Fruit fly (Drosophila melanogaster) whole organism, prepupa: ENCODE results near the gene CG16904.

Source experiments
- Blimp-1 ChIP-seq: fragments of 200-800 bp; sonication (Bioruptor generic); optimal IDR thresholded peaks from 3 replicates; lab custom pipeline; 2017; ENCODE audit warnings: missing biosample characterization, missing genetic modification characterization, mild to moderate bottlenecking, moderate library complexity, missing genetic modification reagents
- CG11294 ChIP-seq: fragments of 200-800 bp; sonication (Bioruptor generic); IDR thresholded peaks from 2 replicates; pipeline ENCODE4 v1.3.6; 2022; ENCODE audit warnings: missing biosample characterization, missing genetic modification characterization
- CG11762 ChIP-seq: fragments of 200-800 bp; sonication (Bioruptor generic); optimal IDR thresholded peaks from 3 replicates; lab custom pipeline; 2016; ENCODE audit warnings: missing biosample characterization, missing genetic modification characterization; ENCODE audit not compliant: insufficient read depth
- CG11902 ChIP-seq: fragments of 200-800 bp; sonication (Bioruptor generic); optimal IDR thresholded peaks from 3 replicates; lab custom pipeline; 2016; ENCODE audit warnings: missing biosample characterization, missing genetic modification characterization
- CG15336 ChIP-seq: fragments of 200-800 bp; sonication (Bioruptor generic); IDR thresholded peaks from 2 replicates; pipeline ENCODE4 v1.3.6; 2022; ENCODE audit warnings: missing biosample characterization, missing genetic modification characterization
- CG1621 ChIP-seq: fragments of 200-800 bp; sonication (Bioruptor generic); optimal IDR thresholded peaks from 3 replicates; lab custom pipeline; 2018; ENCODE audit warnings: missing biosample characterization, mild to moderate bottlenecking, missing genetic modification characterization
- CG16779 ChIP-seq: fragments of 200-800 bp; sonication (Bioruptor generic); optimal IDR thresholded peaks from 3 replicates; lab custom pipeline; 2017; ENCODE audit warnings: missing biosample characterization, mild to moderate bottlenecking, missing genetic modification characterization
- CG3032 ChIP-seq: fragments of 200-800 bp; optimal IDR thresholded peaks from 2 replicates; lab custom pipeline; 2019; ENCODE audit warnings: missing biosample characterization, mild to moderate bottlenecking, missing genetic modification characterization, moderate library complexity
- CG31627 ChIP-seq: fragments of 200-800 bp; sonication (Bioruptor generic); optimal IDR thresholded peaks from 3 replicates; lab custom pipeline; 2016; ENCODE audit warnings: missing biosample characterization, missing genetic modification characterization
- CG32006 ChIP-seq: fragments of 200-800 bp; sonication (Bioruptor generic); optimal IDR thresholded peaks from 3 replicates; lab custom pipeline; 2017; ENCODE audit warnings: missing biosample characterization, mild to moderate bottlenecking, missing genetic modification characterization
- CG34406 ChIP-seq: fragments of 200-800 bp; sonication (Bioruptor generic); optimal IDR thresholded peaks from 3 replicates; lab custom pipeline; 2016; ENCODE audit warnings: missing biosample characterization, missing genetic modification characterization
- CG3919 ChIP-seq: fragments of 200-800 bp; sonication (Bioruptor generic); optimal IDR thresholded peaks from 3 replicates; lab custom pipeline; 2016; ENCODE audit warnings: missing biosample characterization, missing genetic modification characterization
- CG6163 ChIP-seq: fragments of 200-800 bp; sonication (Bioruptor generic); IDR thresholded peaks from 3 replicates; pipeline ENCODE4 v1.3.6; 2022; ENCODE audit warnings: missing biosample characterization, missing genetic modification characterization
- CG6792 ChIP-seq: fragments of 200-800 bp; sonication (Bioruptor generic); optimal IDR thresholded peaks from 3 replicates; lab custom pipeline; 2016; ENCODE audit warnings: missing biosample characterization, missing genetic modification characterization
- CG6808 ChIP-seq: fragments of 200-800 bp; sonication (Bioruptor generic); optimal IDR thresholded peaks from 3 replicates; lab custom pipeline; 2017; ENCODE audit warnings: missing biosample characterization, missing genetic modification characterization, mild to moderate bottlenecking, moderate library complexity, missing genetic modification reagents
- CG6854 ChIP-seq: fragments of 200-800 bp; sonication (Bioruptor generic); optimal IDR thresholded peaks from 2 replicates; lab custom pipeline; 2017; ENCODE audit warnings: missing biosample characterization, mild to moderate bottlenecking, missing genetic modification characterization
- CG8119 ChIP-seq: fragments of 200-800 bp; sonication (Bioruptor generic); IDR thresholded peaks from 3 replicates; pipeline ENCODE4 v1.3.6; 2022; ENCODE audit warnings: missing biosample characterization, missing genetic modification characterization
- CG8319 ChIP-seq: fragments of 200-800 bp; sonication (Bioruptor generic); optimal IDR thresholded peaks from 3 replicates; lab custom pipeline; 2016; ENCODE audit warnings: missing biosample characterization, missing genetic modification characterization
- CG8632 ChIP-seq: fragments of 200-800 bp; sonication (Bioruptor generic); optimal IDR thresholded peaks from 3 replicates; lab custom pipeline; 2016; ENCODE audit warnings: missing biosample characterization, missing genetic modification characterization
- CG9139 ChIP-seq: fragments of 200-800 bp; sonication (Bioruptor generic); optimal IDR thresholded peaks from 3 replicates; lab custom pipeline; 2017; ENCODE audit warnings: missing biosample characterization, mild to moderate bottlenecking, missing genetic modification characterization
- Eip75B ChIP-seq: fragments of 200-800 bp; sonication (Bioruptor generic); optimal IDR thresholded peaks from 3 replicates; lab custom pipeline; 2016; ENCODE audit warnings: missing biosample characterization, missing genetic modification characterization
- Eip93F ChIP-seq: fragments of 200-800 bp; sonication (Bioruptor generic); optimal IDR thresholded peaks from 2 replicates; lab custom pipeline; 2016; ENCODE audit warnings: missing biosample characterization, mild to moderate bottlenecking, missing genetic modification characterization
- Ets21C ChIP-seq: fragments of 200-800 bp; sonication (Bioruptor generic); optimal IDR thresholded peaks from 3 replicates; lab custom pipeline; 2016; ENCODE audit warnings: missing biosample characterization, missing genetic modification characterization
- Ets96B ChIP-seq: fragments of 200-800 bp; optimal IDR thresholded peaks from 2 replicates; lab custom pipeline; 2019; ENCODE audit warnings: missing biosample characterization, mild to moderate bottlenecking, missing genetic modification characterization, moderate library complexity
- Gug ChIP-seq: fragments of 200-800 bp; sonication (Bioruptor generic); IDR thresholded peaks from 2 replicates; pipeline ENCODE4 v1.3.6; 2022; ENCODE audit warnings: missing biosample characterization, missing genetic modification characterization
- Hr38 ChIP-seq: sonication (Bioruptor generic); optimal IDR thresholded peaks from 2 replicates; lab custom pipeline; 2016; ENCODE audit warnings: missing biosample characterization, missing genetic modification characterization
- Hr39 ChIP-seq: fragments of 200-800 bp; sonication (Bioruptor generic); optimal IDR thresholded peaks from 2 replicates; lab custom pipeline; 2016; ENCODE audit warnings: missing biosample characterization, missing genetic modification characterization
- Lpt ChIP-seq: fragments of 200-800 bp; sonication (Bioruptor generic); optimal IDR thresholded peaks from 3 replicates; lab custom pipeline; 2016; ENCODE audit warnings: missing biosample characterization, missing genetic modification characterization
- Met ChIP-seq: fragments of 200-800 bp; sonication (Bioruptor generic); optimal IDR thresholded peaks from 3 replicates; lab custom pipeline; 2016; ENCODE audit warnings: missing biosample characterization, missing genetic modification characterization
- Sox14 ChIP-seq: fragments of 200-800 bp; sonication (Bioruptor generic); optimal IDR thresholded peaks from 3 replicates; lab custom pipeline; 2016; ENCODE audit warnings: missing biosample characterization, missing genetic modification characterization
- Sox15 ChIP-seq: fragments of 200-800 bp; sonication (Bioruptor generic); optimal IDR thresholded peaks from 3 replicates; lab custom pipeline; 2016; ENCODE audit warnings: missing biosample characterization, missing genetic modification characterization
- achi ChIP-seq: fragments of 200-800 bp; sonication (Bioruptor generic); optimal IDR thresholded peaks from 3 replicates; lab custom pipeline; 2016; ENCODE audit warnings: missing biosample characterization, missing genetic modification characterization
- dsx ChIP-seq: fragments of 200-800 bp; optimal IDR thresholded peaks from 3 replicates; lab custom pipeline; 2019; ENCODE audit warnings: missing biosample characterization, mild to moderate bottlenecking, missing genetic modification characterization, moderate library complexity; ENCODE audit not compliant: poor library complexity, severe bottlenecking
- eg ChIP-seq: fragments of 200-800 bp; sonication (Bioruptor generic); IDR thresholded peaks from 3 replicates; pipeline ENCODE4 v1.3.6; 2022; ENCODE audit warnings: missing biosample characterization, missing genetic modification characterization
- esn ChIP-seq: fragments of 200-800 bp; sonication (Bioruptor generic); optimal IDR thresholded peaks from 2 replicates; lab custom pipeline; 2016; ENCODE audit warnings: missing biosample characterization, mild to moderate bottlenecking, missing genetic modification characterization, moderate library complexity
- fd59A ChIP-seq: fragments of 200-800 bp; sonication (Bioruptor generic); optimal IDR thresholded peaks from 2 replicates; lab custom pipeline; 2017; ENCODE audit warnings: missing biosample characterization, mild to moderate bottlenecking, missing genetic modification characterization, missing genetic modification reagents
- fd85E ChIP-seq: fragments of 200-800 bp; sonication (Bioruptor generic); optimal IDR thresholded peaks from 3 replicates; lab custom pipeline; 2016; ENCODE audit warnings: missing biosample characterization, missing genetic modification characterization
- fkh ChIP-seq: fragments of 200-800 bp; sonication (Bioruptor generic); optimal IDR thresholded peaks from 3 replicates; lab custom pipeline; 2017; ENCODE audit warnings: missing biosample characterization, mild to moderate bottlenecking, missing genetic modification characterization, moderate library complexity
- lz ChIP-seq: fragments of 200-800 bp; sonication (Bioruptor generic); optimal IDR thresholded peaks from 3 replicates; lab custom pipeline; 2016; ENCODE audit warnings: missing biosample characterization, missing genetic modification characterization
- net ChIP-seq: fragments of 200-800 bp; sonication (Bioruptor generic); optimal IDR thresholded peaks from 3 replicates; lab custom pipeline; 2016; ENCODE audit warnings: missing biosample characterization, missing genetic modification characterization
- pdm3 ChIP-seq: fragments of 200-800 bp; sonication (Bioruptor generic); optimal IDR thresholded peaks from 3 replicates; lab custom pipeline; 2016; ENCODE audit warnings: missing biosample characterization, missing genetic modification characterization
- salr ChIP-seq, 2 experiments: fragments of 200-800 bp; sonication (Bioruptor generic); optimal IDR thresholded peaks; 3 replicates each; lab custom pipeline; 2016 to 2018; ENCODE audit warnings: missing biosample characterization in 2 of 2, missing genetic modification characterization in 2 of 2, mild to moderate bottlenecking in 1 of 2
- svp ChIP-seq: fragments of 200-800 bp; sonication (Bioruptor generic); peaks from one replicate; lab custom pipeline; 2016; ENCODE audit warnings: missing biosample characterization, missing genetic modification characterization
- topi ChIP-seq: fragments of 200-800 bp; sonication (Bioruptor generic); optimal IDR thresholded peaks from 3 replicates; lab custom pipeline; 2016; ENCODE audit warnings: missing biosample characterization, missing genetic modification characterization
- vri ChIP-seq: fragments of 200-800 bp; sonication (Bioruptor generic); optimal IDR thresholded peaks from 3 replicates; lab custom pipeline; 2016; ENCODE audit warnings: missing biosample characterization, mild to moderate bottlenecking, missing genetic modification characterization

CG16904 gene

DNA sequence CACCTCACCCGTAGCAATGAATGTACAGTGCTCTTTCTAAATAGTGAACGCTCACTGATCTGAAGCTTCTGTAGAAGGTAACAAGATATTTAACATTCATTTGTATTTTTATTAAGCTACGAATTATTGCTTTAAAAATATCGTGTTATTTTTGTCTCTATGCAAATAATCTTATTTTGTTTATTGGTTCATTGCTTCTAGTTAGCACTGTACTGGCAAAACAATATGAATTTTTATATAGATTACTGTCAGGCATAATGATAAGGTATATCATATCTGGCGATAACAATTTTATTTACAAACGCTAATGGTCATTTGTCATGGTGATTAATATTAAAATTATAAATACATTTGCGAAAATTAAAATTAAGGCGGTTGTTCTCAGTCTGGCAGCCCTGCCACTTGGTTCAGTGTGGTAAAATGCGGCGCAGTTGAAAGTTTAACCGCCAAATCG, 45.2 kb downstream of the CG16904 start, which contains the start of gene CG9471 (continued):
- TF ChIP-seq Lpt (GFP tag; lab: Kevin White, UChicago) (peak; percentile 87), Met (peak; percentile 97), CG3919 (GFP tag; lab: Kevin White, UChicago) (peak; percentile 96), Ets96B (tag; lab: Kevin White, UChicago) (peak; percentile 90), CG34406 (GFP tag; lab: Kevin White, UChicago) (peak; percentile 95), dsx (GFP tag; lab: Kevin White, UChicago) (peak; percentile 93), topi (GFP tag; lab: Kevin White, UChicago) (peak; percentile 99), lz (GFP tag; lab: Kevin White, UChicago) (peak; percentile 96), Gug (GFP tag; lab: Robert Waterston, UW) (peak; percentile 91), CG6163 (peak; percentile 97), CG6854 (peak; percentile 87), CG8319 (GFP tag; lab: Kevin White, UChicago) (peak; percentile 91), CG8119 (peak; percentile 95), eg (GFP tag; lab: Robert Waterston, UW) (peak; percentile 97), salr (GFP tag; optimal IDR thresholded peaks at IDR 0.05; lab: Kevin White, UChicago) (peak; percentile 76 to 91), esn (GFP tag; lab: Kevin White, UChicago) (peak; percentile 98), Eip75B (GFP tag; lab: Kevin White, UChicago) (peak; percentile 95), fd85E (GFP tag; lab: Kevin White, UChicago) (peak; percentile 83)
- TF ChIP-seq, all 60 proteins: peak for 59

DNA sequence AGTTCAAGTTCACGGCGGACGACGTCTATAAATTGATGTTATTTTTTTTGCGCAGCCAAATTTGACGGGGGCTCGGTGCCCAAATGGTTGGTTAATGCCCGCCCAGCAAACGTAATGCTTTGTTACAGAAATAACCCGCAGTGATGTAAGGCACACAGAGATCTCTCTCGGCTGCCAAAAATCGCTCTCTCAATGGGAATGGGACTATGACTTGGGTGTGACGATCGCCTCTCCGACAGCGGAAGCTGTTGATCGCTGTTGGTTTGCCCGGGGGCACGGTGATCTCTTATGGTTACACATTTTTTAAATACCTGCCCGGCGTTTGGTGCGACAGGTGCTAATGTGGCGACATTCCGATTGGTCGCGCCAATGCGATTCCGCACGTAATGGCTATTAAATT, 46.7 kb downstream of the CG16904 start:
- TF ChIP-seq vri (GFP tag; lab: Kevin White, UChicago) (peak; percentile 63), fkh (no peak)

DNA sequence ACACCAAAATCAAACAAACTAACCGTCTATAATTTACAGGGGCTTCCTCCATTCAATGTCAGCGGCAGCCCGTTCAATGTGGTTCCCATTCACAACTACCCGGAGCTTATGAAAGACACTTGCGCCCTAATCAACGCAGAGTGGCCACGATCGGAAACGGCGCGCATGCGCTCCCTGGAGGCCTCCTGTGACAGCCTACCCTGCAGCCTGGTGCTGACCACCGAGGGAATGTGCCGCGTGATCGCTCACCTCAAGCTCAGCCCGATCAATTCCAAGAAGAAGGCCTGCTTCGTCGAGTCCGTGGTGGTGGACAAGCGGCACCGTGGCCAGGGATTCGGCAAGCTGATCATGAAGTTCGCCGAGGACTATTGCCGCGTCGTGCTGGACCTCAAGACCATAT, 47.9 kb downstream of the CG16904 start, which contains the start of gene MED6:
TSS of gene MED6 (minus strand) at position 101 of the 400 bp plus-strand sequence.
- TF ChIP-seq CG11762 (no peak), topi (GFP tag; lab: Kevin White, UChicago) (no peak), CG3032 (tag; lab: Kevin White, UChicago) (no peak), CG9139 (no peak), CG1621 (tag; lab: Kevin White, UChicago) (no peak), Ets21C (GFP tag; lab: Kevin White, UChicago) (no peak), CG16779 (tag; lab: Kevin White, UChicago) (no peak), svp (GFP tag; lab: Kevin White, UChicago) (no peak), Hr38 (no peak), CG15336 (GFP tag; lab: Robert Waterston, UW) (no peak), CG11294 (GFP tag; lab: Robert Waterston, UW) (no peak), achi (GFP tag; lab: Kevin White, UChicago) (no peak), fd59A (no peak), CG32006 (GFP tag; lab: Kevin White, UChicago) (no peak), net (GFP tag; lab: Kevin White, UChicago) (no peak)

DNA sequence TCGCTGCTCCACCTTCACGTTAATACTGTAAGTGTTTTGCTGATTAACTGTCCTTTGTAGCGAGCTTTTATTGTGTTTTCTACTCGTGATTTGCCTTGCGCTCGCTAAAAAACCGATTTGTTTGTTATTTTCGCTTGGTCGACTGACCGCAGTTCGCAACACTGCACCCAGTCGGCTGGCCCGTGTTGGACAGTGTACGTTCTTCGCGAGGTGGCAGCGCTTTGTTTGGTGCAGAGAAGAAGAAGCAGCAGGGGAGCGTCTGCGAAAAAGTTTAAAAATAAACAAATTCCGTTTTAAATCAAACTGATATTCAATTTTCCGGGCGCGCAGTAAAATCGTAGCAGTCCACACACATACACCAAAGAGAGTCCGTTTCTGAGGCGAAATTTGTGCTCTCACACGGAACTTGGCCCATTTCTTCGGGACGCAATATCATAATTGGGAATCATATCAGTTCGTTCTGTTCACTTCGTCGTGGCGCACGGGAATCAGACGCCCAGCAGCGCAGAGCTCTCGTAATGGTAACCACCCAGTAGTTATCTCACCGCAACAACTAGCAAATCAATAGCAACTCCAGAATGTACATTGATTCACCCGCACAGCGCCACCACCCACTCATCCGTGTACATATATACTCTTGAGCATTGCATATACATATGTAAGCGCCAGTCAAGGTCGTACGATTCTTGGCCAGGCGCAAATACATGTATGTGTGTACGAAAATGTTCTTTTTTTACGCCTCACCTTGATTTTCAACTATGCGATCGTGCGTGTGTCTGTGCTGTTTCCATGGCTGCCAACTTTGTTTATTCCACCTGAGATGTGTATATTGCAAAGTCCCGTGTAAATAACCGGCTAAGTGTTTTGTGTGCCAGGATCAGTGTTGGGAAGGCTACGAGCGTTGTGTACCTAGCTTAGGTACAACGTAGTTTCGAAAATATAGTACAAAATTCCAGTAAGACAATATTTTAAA, 48.9 kb downstream of the CG16904 start, which contains the start of gene Naa80:
TSS of gene Naa80 (plus strand) at position 215 of the 973 bp plus-strand sequence.
- TF ChIP-seq CG31627 (peak; percentile 79), Ets96B (tag; lab: Kevin White, UChicago) (no peak), CG6808 (GFP tag; lab: Kevin White, UChicago) (peak; percentile 57), net (GFP tag; lab: Kevin White, UChicago) (peak; percentile 59), Lpt (GFP tag; lab: Kevin White, UChicago) (peak; percentile 35), Hr39 (GFP tag; lab: Kevin White, UChicago) (peak; percentile 67), Sox15 (GFP tag; lab: Kevin White, UChicago) (peak; percentile 24), CG8632 (GFP tag; lab: Kevin White, UChicago) (peak; percentile 46), CG11902 (GFP tag; lab: Kevin White, UChicago) (peak; percentile 32), Sox14 (peak; percentile 83), fd59A (peak; percentile 20), pdm3 (GFP tag; lab: Kevin White, UChicago) (no peak), Eip93F (no peak), Blimp-1 (no peak), CG6854 (no peak), vri (GFP tag; lab: Kevin White, UChicago) (peak; percentile 60), CG6792 (GFP tag; lab: Kevin White, UChicago) (peak; percentile 59)
